Worm (Caenorhabditis elegans) whole organism, young adult: ENCODE data around the gene F08D12.2.

Experiments used
- ama-1 ChIP-seq, 3 experiments: fragments of 150-350 bp in 1 of 3; sonication (generic microtip) in 2 of 3; optimal IDR thresholded peaks; 2 replicates each; lab custom pipeline; 2014 to 2018; ENCODE audit warnings: missing biosample characterization in 2 of 3, missing genetic modification characterization in 2 of 3, missing genetic modification reagents in 2 of 3
- fkh-3 ChIP-seq: sonication (generic microtip); optimal IDR thresholded peaks from 2 replicates; lab custom pipeline; 2016; ENCODE audit warnings: mild to moderate bottlenecking, missing genetic modification characterization, missing compliant biosample characterization
- rec-8 ChIP-seq, 2 experiments: sonication (generic microtip); optimal IDR thresholded peaks; 2 replicates each; lab custom pipeline; 2016; ENCODE audit warnings: mild to moderate bottlenecking in 2 of 2, missing genetic modification characterization in 2 of 2, missing genetic modification reagents in 2 of 2, missing genotype in 2 of 2, missing biosample characterization in 1 of 2, missing compliant biosample characterization in 1 of 2, moderate library complexity in 1 of 2
- snpc-1.1 ChIP-seq: sonication (generic microtip); optimal IDR thresholded peaks from 2 replicates; lab custom pipeline; 2017; ENCODE audit warnings: missing genetic modification characterization, mild to moderate bottlenecking, missing compliant biosample characterization, antibody characterized with exemption, moderate library complexity, missing genotype, missing genetic modification reagents; ENCODE audit not compliant: insufficient read depth

- TF ChIP-seq fkh-3 (no peak), rec-8 (tag; optimal IDR thresholded peaks at IDR 0.05; lab: Kevin White, UChicago) (no peak), ama-1 (optimal IDR thresholded peaks at IDR 0.05; lab: Kevin White, UChicago) (no peak), ama-1 (GFP tag; optimal IDR thresholded peaks at IDR 0.05; lab: Kevin White, UChicago) (no peak), snpc-1.1 (no peak)
These were observed 23.5 kb upstream of the F08D12.2 start, which contains the start of gene F29A7.8 for ce11 chrII:2757954-2758353.
